Fruit fly (Drosophila melanogaster) whole organism, embryonic: ENCODE measurements around the gene CG7903.

Source experiments
- CG10543 ChIP-seq: fragments of 200-800 bp; sonication (Bioruptor generic); optimal IDR thresholded peaks from 3 replicates; lab custom pipeline; 2017; ENCODE audit warnings: missing biosample characterization, mild to moderate bottlenecking, missing genetic modification characterization, moderate library complexity
- CG12391 ChIP-seq: fragments of 200-800 bp; sonication (Bioruptor generic); optimal IDR thresholded peaks from 3 replicates; lab custom pipeline; 2018; ENCODE audit warnings: missing biosample characterization, mild to moderate bottlenecking, missing genetic modification characterization, moderate library complexity
- CG12769 ChIP-seq: fragments of 200-800 bp; sonication (Bioruptor generic); optimal IDR thresholded peaks from 2 replicates; lab custom pipeline; 2019; ENCODE audit warnings: missing biosample characterization, mild to moderate bottlenecking, missing genetic modification characterization, moderate library complexity
- CG13894 ChIP-seq: fragments of 200-800 bp; sonication (Bioruptor generic); optimal IDR thresholded peaks from 3 replicates; lab custom pipeline; 2018; ENCODE audit warnings: missing biosample characterization, mild to moderate bottlenecking, missing genetic modification characterization, moderate library complexity
- CG15269 ChIP-seq: fragments of 200-800 bp; sonication (Bioruptor generic); optimal IDR thresholded peaks from 2 replicates; lab custom pipeline; 2018; ENCODE audit warnings: missing biosample characterization, mild to moderate bottlenecking, missing genetic modification characterization, moderate library complexity
- CG15696 ChIP-seq: fragments of 200-800 bp; sonication (Bioruptor generic); optimal IDR thresholded peaks from 2 replicates; lab custom pipeline; 2019; ENCODE audit warnings: missing biosample characterization, mild to moderate bottlenecking, missing genetic modification characterization, moderate library complexity
- CG34376 ChIP-seq: fragments of 200-800 bp; sonication (Bioruptor generic); optimal IDR thresholded peaks from 2 replicates; lab custom pipeline; 2018; ENCODE audit warnings: missing biosample characterization, mild to moderate bottlenecking, missing genetic modification characterization
- CG34422 ChIP-seq: fragments of 200-800 bp; sonication (Bioruptor generic); IDR thresholded peaks from 3 replicates; pipeline ENCODE4 v1.3.6; 2022; ENCODE audit warnings: missing biosample characterization, missing genetic modification characterization
- CG43689 ChIP-seq: fragments of 200-800 bp; sonication (Bioruptor generic); IDR thresholded peaks from 2 replicates; pipeline ENCODE4 v1.3.6; 2022; ENCODE audit warnings: missing biosample characterization, missing genetic modification characterization
- CG6254 ChIP-seq: fragments of 200-800 bp; sonication (Bioruptor generic); optimal IDR thresholded peaks from 3 replicates; lab custom pipeline; 2017; ENCODE audit warnings: mild to moderate bottlenecking, missing biosample characterization, missing genetic modification reagents, missing genetic modification characterization
- CG6654 ChIP-seq: fragments of 200-800 bp; sonication (Bioruptor generic); optimal IDR thresholded peaks from 2 replicates; lab custom pipeline; 2017; ENCODE audit warnings: missing biosample characterization, mild to moderate bottlenecking, missing genetic modification characterization
- CG6813 ChIP-seq: fragments of 200-800 bp; sonication (Bioruptor generic); optimal IDR thresholded peaks from 2 replicates; lab custom pipeline; 2017; ENCODE audit warnings: missing biosample characterization, missing genetic modification characterization, mild to moderate bottlenecking, moderate library complexity, missing genetic modification reagents
- Fer3 ChIP-seq: fragments of 200-800 bp; sonication (Bioruptor generic); optimal IDR thresholded peaks from 2 replicates; lab custom pipeline; 2018; ENCODE audit warnings: missing biosample characterization, mild to moderate bottlenecking, missing genetic modification characterization, moderate library complexity
- Gsc ChIP-seq: fragments of 200-800 bp; sonication (Bioruptor generic); IDR thresholded peaks from 2 replicates; pipeline ENCODE4 v1.3.6; 2022; ENCODE audit warnings: missing biosample characterization, missing genetic modification characterization
- Myb ChIP-seq: fragments of 200-800 bp; sonication (Bioruptor generic); optimal IDR thresholded peaks from 2 replicates; lab custom pipeline; 2016; ENCODE audit warnings: missing biosample characterization, missing genetic modification characterization
- Spps ChIP-seq: fragments of 200-800 bp; sonication (Bioruptor generic); optimal IDR thresholded peaks from 2 replicates; lab custom pipeline; 2018; ENCODE audit warnings: missing biosample characterization, mild to moderate bottlenecking, missing genetic modification characterization
- Vsx1 ChIP-seq: fragments of 200-800 bp; sonication (Bioruptor generic); optimal IDR thresholded peaks from 2 replicates; lab custom pipeline; 2017; ENCODE audit warnings: missing biosample characterization, mild to moderate bottlenecking, missing genetic modification characterization, missing genetic modification reagents
- abd-A ChIP-seq: fragments of 200-800 bp; sonication (Bioruptor generic); optimal IDR thresholded peaks from 3 replicates; lab custom pipeline; 2019; ENCODE audit warnings: missing biosample characterization, mild to moderate bottlenecking, missing genetic modification characterization, moderate library complexity
- ase ChIP-seq: fragments of 200-800 bp; sonication (Bioruptor generic); IDR thresholded peaks from 3 replicates; pipeline ENCODE4 v1.3.6; 2022; ENCODE audit warnings: missing biosample characterization, missing genetic modification characterization
- ash1 ChIP-seq: fragments of 200-800 bp; sonication (Bioruptor generic); optimal IDR thresholded peaks from 2 replicates; lab custom pipeline; 2018; ENCODE audit warnings: missing biosample characterization, mild to moderate bottlenecking, missing genetic modification characterization
- cato ChIP-seq: fragments of 200-800 bp; sonication (Bioruptor generic); optimal IDR thresholded peaks from 2 replicates; lab custom pipeline; 2016; ENCODE audit warnings: missing biosample characterization, missing genetic modification characterization, borderline replicate concordance
- chinmo ChIP-seq: fragments of 200-800 bp; sonication (Bioruptor generic); IDR thresholded peaks from 4 replicates; pipeline ENCODE4 v1.3.6; 2022; ENCODE audit warnings: missing biosample characterization, missing genetic modification characterization; ENCODE audit not compliant: partially characterized antibody
- en ChIP-seq: fragments of 200-800 bp; sonication (Bioruptor generic); optimal IDR thresholded peaks from 2 replicates; lab custom pipeline; 2016; ENCODE audit warnings: missing biosample characterization, missing genetic modification characterization
- exex ChIP-seq: fragments of 200-800 bp; sonication (Bioruptor generic); optimal IDR thresholded peaks from 4 replicates; lab custom pipeline; 2018; ENCODE audit warnings: missing biosample characterization, mild to moderate bottlenecking, missing genetic modification characterization, moderate library complexity
- ftz-f1 ChIP-seq: fragments of 200-800 bp; sonication (Bioruptor generic); optimal IDR thresholded peaks from 2 replicates; lab custom pipeline; 2016; ENCODE audit warnings: missing biosample characterization, missing genetic modification characterization
- grn ChIP-seq: fragments of 200-800 bp; sonication (Bioruptor generic); optimal IDR thresholded peaks from 3 replicates; lab custom pipeline; 2017; ENCODE audit warnings: missing biosample characterization, missing genetic modification characterization
- gsb-n ChIP-seq: fragments of 200-800 bp; sonication (Bioruptor generic); optimal IDR thresholded peaks from 3 replicates; lab custom pipeline; 2018; ENCODE audit warnings: missing biosample characterization, mild to moderate bottlenecking, missing genetic modification characterization
- h ChIP-seq: fragments of >200 bp; optimal IDR thresholded peaks from 2 replicates; lab custom pipeline; 2017
- hbn ChIP-seq: fragments of 200-800 bp; sonication (Bioruptor generic); IDR thresholded peaks from 2 replicates; pipeline ENCODE4 v1.3.6; 2022; ENCODE audit warnings: missing biosample characterization, missing genetic modification characterization; ENCODE audit not compliant: partially characterized antibody
- her ChIP-seq: fragments of 200-800 bp; sonication (Bioruptor generic); optimal IDR thresholded peaks from 2 replicates; lab custom pipeline; 2016; ENCODE audit warnings: missing biosample characterization, missing genetic modification characterization
- kah ChIP-seq: fragments of 200-800 bp; sonication (Bioruptor generic); optimal IDR thresholded peaks from 2 replicates; lab custom pipeline; 2018; ENCODE audit warnings: missing biosample characterization, mild to moderate bottlenecking, missing genetic modification characterization
- kay ChIP-seq: fragments of 200-800 bp; sonication (Bioruptor generic); optimal IDR thresholded peaks from 2 replicates; lab custom pipeline; 2016; ENCODE audit warnings: missing biosample characterization, missing genetic modification characterization
- oc ChIP-seq: fragments of 200-800 bp; sonication (Bioruptor generic); optimal IDR thresholded peaks from 2 replicates; lab custom pipeline; 2018; ENCODE audit warnings: missing biosample characterization, mild to moderate bottlenecking, missing genetic modification characterization, moderate library complexity
- pan ChIP-seq, 4 experiments: fragments of >200 bp in 3 of 4; fragments of 200-800 bp in 1 of 4; sonication (Bioruptor generic) in 1 of 4; optimal IDR thresholded peaks in 3 of 4; IDR thresholded peaks in 1 of 4; 2 replicates each; pipeline versions ENCODE4 v1.3.6 to Lab custom; 2017 to 2022; ENCODE audit warnings: missing biosample characterization in 2 of 4, missing genetic modification characterization in 2 of 4, mixed read lengths in 1 of 4
- pita ChIP-seq: fragments of 200-800 bp; sonication (Bioruptor generic); optimal IDR thresholded peaks from 2 replicates; lab custom pipeline; 2017; ENCODE audit warnings: missing biosample characterization, mild to moderate bottlenecking, missing genetic modification characterization
- pros ChIP-seq: fragments of 200-800 bp; sonication (Bioruptor generic); optimal IDR thresholded peaks from 3 replicates; lab custom pipeline; 2019; ENCODE audit warnings: missing biosample characterization, mild to moderate bottlenecking, missing genetic modification characterization, moderate library complexity
- repo ChIP-seq: fragments of 200-800 bp; sonication (Bioruptor generic); optimal IDR thresholded peaks from 2 replicates; lab custom pipeline; 2016; ENCODE audit warnings: missing biosample characterization, missing genetic modification characterization
- sd ChIP-seq: fragments of 200-800 bp; sonication (Bioruptor generic); optimal IDR thresholded peaks from 3 replicates; lab custom pipeline; 2018; ENCODE audit warnings: missing biosample characterization, mild to moderate bottlenecking, missing genetic modification characterization, moderate library complexity
- sens ChIP-seq: fragments of 200-800 bp; sonication (Bioruptor generic); peaks from one replicate; lab custom pipeline; 2016; ENCODE audit warnings: missing biosample characterization, missing genetic modification characterization
- sim ChIP-seq: fragments of 200-800 bp; sonication (Bioruptor generic); IDR thresholded peaks from 2 replicates; pipeline ENCODE4 v1.3.6; 2022; ENCODE audit warnings: missing biosample characterization, missing genetic modification characterization
- slbo ChIP-seq: fragments of 200-800 bp; sonication (Bioruptor generic); IDR thresholded peaks from 2 replicates; pipeline ENCODE4 v1.3.6; 2022; ENCODE audit warnings: missing biosample characterization, missing genetic modification characterization
- tna ChIP-seq: fragments of 200-800 bp; sonication (Bioruptor generic); IDR thresholded peaks from 2 replicates; pipeline ENCODE4 v1.3.6; 2022; ENCODE audit warnings: missing biosample characterization, missing genetic modification characterization; ENCODE audit not compliant: partially characterized antibody
- vvl ChIP-seq: fragments of 200-800 bp; sonication (Bioruptor generic); IDR thresholded peaks from 2 replicates; pipeline ENCODE4 v1.3.6; 2022; ENCODE audit warnings: missing biosample characterization, missing genetic modification characterization
- zen ChIP-seq: fragments of 200-800 bp; sonication (Bioruptor generic); optimal IDR thresholded peaks from 3 replicates; lab custom pipeline; 2018; ENCODE audit warnings: missing biosample characterization, mild to moderate bottlenecking, missing genetic modification characterization, moderate library complexity

Gene CG7903

DNA sequence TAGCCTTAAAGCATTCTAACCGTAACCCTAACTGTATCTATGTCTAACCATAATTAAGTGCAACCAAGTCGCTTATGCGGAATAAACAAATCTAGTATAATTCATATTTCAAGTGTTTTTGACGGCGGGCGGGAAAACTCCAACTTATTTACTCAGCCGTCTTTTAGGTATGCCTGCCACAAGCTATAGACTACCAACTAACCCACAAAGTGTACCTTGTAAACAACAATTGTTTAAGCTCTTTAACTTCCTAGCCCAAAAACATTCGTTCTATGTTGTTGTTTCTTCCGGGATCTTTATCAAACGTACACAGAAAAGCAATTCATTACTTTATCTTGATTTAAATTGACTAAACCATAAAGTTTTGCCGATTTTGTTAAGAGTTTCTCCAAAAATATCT is 4.3 kb downstream of the CG7903 start (continued):
- TF ChIP-seq pita (GFP tag; lab: Kevin White, UChicago) (no peak), her (no peak), CG6654 (GFP tag; lab: Kevin White, UChicago) (no peak), zen (no peak), sens (GFP tag; lab: Kevin White, UChicago) (peak; percentile 63), CG34376 (GFP tag; lab: Kevin White, UChicago) (peak; percentile 17), repo (GFP tag; lab: Kevin White, UChicago) (no peak), exex (no peak), h (lab: Kevin White, UChicago) (no peak), Spps (no peak), sim (no peak), cato (GFP tag; lab: Kevin White, UChicago) (no peak), CG6254 (no peak), ftz-f1 (GFP tag; lab: Kevin White, UChicago) (no peak), CG10543 (GFP tag; lab: Kevin White, UChicago) (peak; percentile 4), CG6813 (GFP tag; lab: Kevin White, UChicago) (peak; percentile 33), hbn (GFP tag; lab: Robert Waterston, UW) (no peak), Myb (GFP tag; lab: Kevin White, UChicago) (no peak), kay (GFP tag; lab: Kevin White, UChicago) (no peak), CG43689 (GFP tag; lab: Robert Waterston, UW) (no peak), pan (optimal IDR thresholded peaks at IDR 0.05; lab: Kevin White, UChicago) (no peak), pan (GFP tag; optimal IDR thresholded peaks at IDR 0.05 in 1 of 2, IDR thresholded peaks at IDR 0.05 in 1 of 2) (no peak), CG12391 (tag; lab: Kevin White, UChicago) (no peak), tna (GFP tag; lab: Robert Waterston, UW) (no peak), kah (GFP tag; lab: Kevin White, UChicago) (no peak)

DNA sequence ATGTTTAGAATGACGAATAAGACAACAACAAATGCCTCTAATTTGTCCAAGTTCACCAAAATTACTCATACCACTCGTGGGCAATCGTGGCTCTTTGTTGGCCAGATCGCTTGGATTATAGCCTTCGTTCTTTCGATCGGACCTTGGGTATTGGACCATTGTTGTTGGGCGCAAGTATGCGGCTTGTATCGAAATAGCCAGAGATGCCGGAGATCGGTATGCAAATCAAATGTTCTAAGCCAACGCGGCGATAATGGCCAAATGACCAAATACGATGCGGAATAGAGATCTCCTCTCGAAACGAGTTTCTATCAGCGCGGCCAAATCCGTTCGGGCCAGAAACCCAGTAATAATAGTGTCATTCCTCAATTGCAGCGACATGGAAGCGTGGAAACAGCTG is 9.8 kb downstream of the CG7903 start:
- TF ChIP-seq sd (peak; percentile 93), ash1 (GFP tag; lab: Kevin White, UChicago) (no peak), CG12769 (tag; lab: Kevin White, UChicago) (peak; percentile 4), chinmo (GFP tag; lab: Robert Waterston, UW) (peak; percentile 56; the same call in 1 of the 4 replicates), ase (GFP tag; lab: Robert Waterston, UW) (no peak), CG34422 (GFP tag; lab: Robert Waterston, UW) (no peak), CG13894 (tag; lab: Kevin White, UChicago) (peak; percentile 39)

DNA sequence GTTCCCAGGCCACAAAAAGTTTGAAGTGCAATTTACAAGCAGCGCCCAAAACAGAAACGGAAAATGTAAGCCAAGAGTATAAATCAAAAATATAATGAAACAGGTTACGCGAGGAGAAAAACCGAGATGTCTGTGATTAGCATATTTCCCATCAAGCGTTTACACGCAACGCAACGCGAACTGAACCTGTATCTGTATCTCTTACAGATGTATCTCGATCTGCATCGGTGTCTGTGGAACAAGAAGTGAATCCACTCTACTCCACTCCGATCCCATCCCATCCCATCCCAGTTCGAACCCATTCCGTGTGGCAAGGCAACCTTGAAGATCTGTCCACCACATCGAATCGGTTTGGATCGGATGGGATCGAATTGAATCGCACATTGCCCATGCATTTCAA is 11.1 kb downstream of the CG7903 start:
- TF ChIP-seq Fer3 (tag; lab: Kevin White, UChicago): no peak
- TF ChIP-seq vvl (GFP tag; lab: Robert Waterston, UW): peak; percentile 75; the same call in 1 of the 2 replicates
- no peak for TF ChIP-seq en
- TF ChIP-seq abd-A (tag; lab: Kevin White, UChicago): peak; percentile 59
- 0 out of 2 replicates have a peak, but pooled peaks have one; percentile 2 for TF ChIP-seq slbo (GFP tag; lab: Robert Waterston, UW)
- peak; percentile 7 for TF ChIP-seq oc
- TF ChIP-seq gsb-n: peak; percentile 18
- peak; percentile 87 for TF ChIP-seq CG12769 (tag; lab: Kevin White, UChicago)
- no peak for TF ChIP-seq kah (GFP tag; lab: Kevin White, UChicago)
- TF ChIP-seq CG15696: no peak
- no peak for TF ChIP-seq Gsc
- TF ChIP-seq grn (GFP tag; lab: Kevin White, UChicago): peak; percentile 74
- peak; percentile 40 for TF ChIP-seq pros (GFP tag; lab: Kevin White, UChicago)
- TF ChIP-seq Vsx1 (GFP tag; lab: Kevin White, UChicago): no peak
- peak; percentile 51 for TF ChIP-seq CG15269 (tag; lab: Kevin White, UChicago)
